Fruit fly (Drosophila melanogaster): ENCODE measurements around the gene CG3473.

Gene CG3473

DNA sequence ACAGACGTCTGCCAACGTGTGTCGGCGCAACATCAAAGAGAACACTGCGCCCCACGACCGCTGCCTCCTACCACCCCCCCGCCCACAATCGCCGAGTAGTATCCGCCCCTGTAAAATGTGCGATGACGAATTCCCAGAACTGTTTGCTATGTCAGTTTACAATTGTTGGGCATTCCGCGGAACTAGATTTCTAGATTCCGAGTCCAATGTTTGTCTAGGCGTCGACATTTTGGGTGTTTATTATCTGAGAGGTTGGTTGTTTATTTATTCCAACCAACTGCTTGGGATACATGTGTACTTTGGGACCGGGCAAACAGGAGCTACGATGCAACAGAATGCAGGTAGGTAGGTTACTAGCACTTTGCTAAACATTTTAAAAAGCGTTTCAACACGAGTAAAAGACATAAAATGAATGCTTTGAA is 18.2 kb downstream of the CG3473 start (continued):
- no peak for TF ChIP-seq CG34376 (GFP tag; optimal IDR thresholded peaks at IDR 0.05)
- TF ChIP-seq fu2 (GFP tag; optimal IDR thresholded peaks at IDR 0.05) = no peak
- no peak for TF ChIP-seq exex (tag; optimal IDR thresholded peaks at IDR 0.05)
- peak; percentile 61 for TF ChIP-seq CG18764 (GFP tag; optimal IDR thresholded peaks at IDR 0.05)
- 0 out of 2 replicates have a peak, but pooled peaks have one; percentile 15 for TF ChIP-seq CG9932 (GFP tag; IDR thresholded peaks at IDR 0.05)
- no peak for TF ChIP-seq CG4617 (GFP tag; optimal IDR thresholded peaks at IDR 0.05; ENCODE audit: borderline replicate concordance)
- no peak for TF ChIP-seq sug (tag; optimal IDR thresholded peaks at IDR 0.05)
- peak; percentile 90 for TF ChIP-seq sd (tag; optimal IDR thresholded peaks at IDR 0.05)
- no peak; the same call in 1 of the 2 replicates for TF ChIP-seq seq (GFP tag; IDR thresholded peaks at IDR 0.05)
- TF ChIP-seq schlank (tag; optimal IDR thresholded peaks at IDR 0.05) = peak; percentile 12
- TF ChIP-seq Meics (GFP tag; optimal IDR thresholded peaks at IDR 0.05) = no peak
- no peak for TF ChIP-seq CG42726 (GFP tag; IDR thresholded peaks at IDR 0.05; ENCODE audit: partially characterized antibody)
- peak; percentile 72 for TF ChIP-seq CG14710 (tag; optimal IDR thresholded peaks at IDR 0.05)
- TF ChIP-seq CG10321 (GFP tag; IDR thresholded peaks at IDR 0.05) = no peak
- TF ChIP-seq HLH54F (GFP tag; optimal IDR thresholded peaks at IDR 0.05) = no peak
- no peak for TF ChIP-seq CG11456 (GFP tag; IDR thresholded peaks at IDR 0.05)
- no peak for TF ChIP-seq trem (tag; optimal IDR thresholded peaks at IDR 0.05)
- no peak for TF ChIP-seq peb (GFP tag; IDR thresholded peaks at IDR 0.05)
- TF ChIP-seq Trl (optimal IDR thresholded peaks at IDR 0.05) = no peak
- peak; percentile 76 for TF ChIP-seq Trl (GFP tag; optimal IDR thresholded peaks at IDR 0.05)
- no peak for TF ChIP-seq TFAM (GFP tag; optimal IDR thresholded peaks at IDR 0.05)
- no peak for TF ChIP-seq Lim3 (GFP tag; IDR thresholded peaks at IDR 0.05)
- TF ChIP-seq CG18619 (GFP tag; optimal IDR thresholded peaks at IDR 0.05) = peak; percentile 49
- TF ChIP-seq CG15601 (tag; optimal IDR thresholded peaks at IDR 0.05) = peak; percentile 81
- TF ChIP-seq ab (GFP tag; optimal IDR thresholded peaks at IDR 0.05) = no peak
- TF ChIP-seq jing (GFP tag; optimal IDR thresholded peaks at IDR 0.05) = no peak

DNA sequence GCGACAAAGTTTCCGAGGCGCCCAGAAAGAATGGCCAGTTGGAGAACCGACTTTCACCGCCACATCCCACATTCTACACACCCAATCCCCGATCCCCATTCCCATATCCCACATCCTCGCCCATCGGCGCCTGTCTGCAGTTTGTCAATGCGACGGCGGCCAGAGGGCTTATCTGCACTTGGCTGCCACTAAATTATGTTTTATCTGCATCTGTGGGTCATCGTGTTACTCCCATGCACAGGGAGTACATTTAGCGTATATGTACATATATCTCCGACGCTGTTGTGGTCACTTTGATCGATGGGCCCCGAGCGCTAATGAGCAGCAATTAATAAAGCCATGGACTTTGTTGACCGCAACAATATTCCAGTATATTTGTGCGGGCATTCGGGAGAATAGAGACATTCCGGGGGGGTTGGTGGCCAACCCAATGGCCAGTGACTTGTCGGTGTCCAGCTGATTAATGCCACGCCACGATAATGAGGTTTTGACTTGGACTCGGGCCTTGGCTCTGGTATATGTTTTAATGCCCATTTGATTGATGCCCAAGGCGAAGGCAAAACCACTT is 22.9 kb downstream of the CG3473 start:
- TF ChIP-seq Nf-YB (GFP tag; optimal IDR thresholded peaks at IDR 0.05) (no peak), crol (GFP tag; IDR thresholded peaks at IDR 0.05) (peak; percentile 46; the same call in 1 of the 2 replicates), pnt (GFP tag; optimal IDR thresholded peaks at IDR 0.05) (no peak), E2f2 (GFP tag; IDR thresholded peaks at IDR 0.05) (0 out of 2 replicates have a peak, but pooled peaks have one; percentile 5), lmd (GFP tag; IDR thresholded peaks at IDR 0.05) (no peak), Myb (GFP tag; optimal IDR thresholded peaks at IDR 0.05) (no peak), ase (GFP tag; IDR thresholded peaks at IDR 0.05) (no peak), Hr78 (GFP tag; optimal IDR thresholded peaks at IDR 0.05) (peak in 1 of 2 experiments; percentile 57), kni (GFP tag; optimal IDR thresholded peaks at IDR 0.05) (peak; percentile 27), Med (GFP tag) (peak; percentile 12), D19B (GFP tag; optimal IDR thresholded peaks at IDR 0.05) (no peak), CG6654 (GFP tag; optimal IDR thresholded peaks at IDR 0.05) (no peak), CG6791 (GFP tag; IDR thresholded peaks at IDR 0.05; ENCODE audit: partially characterized antibody) (0 out of 3 replicates have a peak, but pooled peaks have one; percentile 10), sens (GFP tag) (peak; percentile 37), Ets65A (GFP tag) (peak; percentile 47), Abd-B (GFP tag; optimal IDR thresholded peaks at IDR 0.05) (no peak), CG12769 (tag; optimal IDR thresholded peaks at IDR 0.05) (peak; percentile 20), run (tag; optimal IDR thresholded peaks at IDR 0.05) (peak; percentile 49), grn (GFP tag; optimal IDR thresholded peaks at IDR 0.05) (peak; percentile 95), lab (GFP tag; optimal IDR thresholded peaks at IDR 0.05) (peak; percentile 91), CG1024 (GFP tag; IDR thresholded peaks at IDR 0.05) (0 out of 2 replicates have a peak, but pooled peaks have one; percentile 8), CG8290 (GFP tag; optimal IDR thresholded peaks at IDR 0.05) (no peak), CG8290 (tag; optimal IDR thresholded peaks at IDR 0.05) (peak in 1 of 2 experiments; percentile 22), gcm (GFP tag; optimal IDR thresholded peaks at IDR 0.05) (peak; percentile 83), sd (tag; optimal IDR thresholded peaks at IDR 0.05) (peak; percentile 18)

Data from whole organism, embryonic.